Fruit fly (Drosophila melanogaster) whole organism, embryonic: ENCODE measurements around the gene CG6659.

Experiments
- ATbp ChIP-seq: fragments of 200-800 bp; sonication (Bioruptor generic); optimal IDR thresholded peaks from 2 replicates; lab custom pipeline; 2017; ENCODE audit warnings: missing biosample characterization, mild to moderate bottlenecking, missing genetic modification characterization, missing genetic modification reagents
- Bdp1 ChIP-seq: fragments of 200-800 bp; sonication (Bioruptor generic); optimal IDR thresholded peaks from 3 replicates; lab custom pipeline; 2016; ENCODE audit warnings: missing biosample characterization, missing genetic modification characterization
- CG11695 ChIP-seq: fragments of 200-800 bp; sonication (Bioruptor generic); IDR thresholded peaks from 3 replicates; pipeline ENCODE4 v1.3.6; 2022; ENCODE audit warnings: missing biosample characterization, missing genetic modification characterization
- CG11696 ChIP-seq: fragments of 200-800 bp; sonication (Bioruptor generic); IDR thresholded peaks from 2 replicates; pipeline ENCODE4 v1.3.6; 2022; ENCODE audit warnings: missing biosample characterization, missing genetic modification characterization
- CG12104 ChIP-seq: fragments of 200-800 bp; sonication (Bioruptor generic); optimal IDR thresholded peaks from 3 replicates; lab custom pipeline; 2016; ENCODE audit warnings: missing biosample characterization, missing genetic modification characterization
- CG12744 ChIP-seq: fragments of 200-800 bp; sonication (Bioruptor generic); optimal IDR thresholded peaks from 2 replicates; lab custom pipeline; 2016; ENCODE audit warnings: missing biosample characterization, missing genetic modification characterization
- CG13287 ChIP-seq: fragments of 200-800 bp; sonication (Bioruptor generic); IDR thresholded peaks from 2 replicates; pipeline ENCODE4 v1.3.6; 2022; ENCODE audit warnings: missing biosample characterization, missing genetic modification characterization; ENCODE audit not compliant: partially characterized antibody
- CG13296 ChIP-seq: fragments of 200-800 bp; sonication (Bioruptor generic); optimal IDR thresholded peaks from 3 replicates; lab custom pipeline; 2018; ENCODE audit warnings: missing biosample characterization, mild to moderate bottlenecking, missing genetic modification characterization
- CG15073 ChIP-seq: fragments of 200-800 bp; sonication (Bioruptor generic); optimal IDR thresholded peaks from 2 replicates; lab custom pipeline; 2016; ENCODE audit warnings: missing biosample characterization, missing genetic modification characterization
- CG15269 ChIP-seq: fragments of 200-800 bp; sonication (Bioruptor generic); optimal IDR thresholded peaks from 2 replicates; lab custom pipeline; 2018; ENCODE audit warnings: missing biosample characterization, mild to moderate bottlenecking, missing genetic modification characterization, moderate library complexity
- CG16779 ChIP-seq: fragments of 200-800 bp; sonication (Bioruptor generic); IDR thresholded peaks from 2 replicates; pipeline ENCODE4 v1.3.6; 2022; ENCODE audit warnings: missing biosample characterization, missing genetic modification characterization
- CG17361 ChIP-seq: fragments of 200-800 bp; sonication (Bioruptor generic); IDR thresholded peaks from 3 replicates; pipeline ENCODE4 v1.3.6; 2022; ENCODE audit warnings: missing biosample characterization, missing genetic modification characterization
- CG18764 ChIP-seq: fragments of 200-800 bp; sonication (Bioruptor generic); optimal IDR thresholded peaks from 3 replicates; lab custom pipeline; 2016; ENCODE audit warnings: missing biosample characterization, missing genetic modification characterization
- CG3281 ChIP-seq: fragments of 200-800 bp; sonication (Bioruptor generic); optimal IDR thresholded peaks from 3 replicates; lab custom pipeline; 2017; ENCODE audit warnings: missing biosample characterization, mild to moderate bottlenecking, missing genetic modification characterization
- CG4360 ChIP-seq: fragments of 200-800 bp; sonication (Bioruptor generic); IDR thresholded peaks from 2 replicates; pipeline ENCODE4 v1.3.6; 2022; ENCODE audit warnings: missing biosample characterization, missing genetic modification characterization
- CG5180 ChIP-seq: fragments of 200-800 bp; sonication (Bioruptor generic); optimal IDR thresholded peaks from 3 replicates; lab custom pipeline; 2017; ENCODE audit warnings: missing biosample characterization, missing genetic modification characterization, mild to moderate bottlenecking, moderate library complexity, missing genetic modification reagents
- CG8089 ChIP-seq: fragments of 200-800 bp; sonication (Bioruptor generic); optimal IDR thresholded peaks from 3 replicates; lab custom pipeline; 2016; ENCODE audit warnings: missing biosample characterization, missing genetic modification characterization
- CG9932 ChIP-seq: fragments of 200-800 bp; sonication (Bioruptor generic); IDR thresholded peaks from 2 replicates; pipeline ENCODE4 v1.3.6; 2022; ENCODE audit warnings: missing biosample characterization, missing genetic modification characterization
- CkIIα-i1 ChIP-seq: fragments of 200-800 bp; sonication (Bioruptor generic); IDR thresholded peaks from 2 replicates; pipeline ENCODE4 v1.3.6; 2022; ENCODE audit warnings: missing biosample characterization, missing genetic modification characterization
- D19A ChIP-seq: fragments of 200-800 bp; optimal IDR thresholded peaks from 3 replicates; lab custom pipeline; 2019; ENCODE audit warnings: missing biosample characterization, mild to moderate bottlenecking, missing genetic modification characterization, moderate library complexity
- Elba2 ChIP-seq: fragments of 200-800 bp; sonication (Bioruptor generic); optimal IDR thresholded peaks from 3 replicates; lab custom pipeline; 2016; ENCODE audit warnings: missing biosample characterization, missing genetic modification characterization
- Fer2 ChIP-seq: fragments of 200-800 bp; sonication (Bioruptor generic); optimal IDR thresholded peaks from 2 replicates; lab custom pipeline; 2018; ENCODE audit warnings: missing biosample characterization, mild to moderate bottlenecking, missing genetic modification characterization, moderate library complexity
- H2.0 ChIP-seq: fragments of 200-800 bp; sonication (Bioruptor generic); IDR thresholded peaks from 2 replicates; pipeline ENCODE4 v1.3.6; 2022; ENCODE audit warnings: missing biosample characterization, missing genetic modification characterization
- HmgZ ChIP-seq: fragments of 200-800 bp; sonication (Bioruptor generic); optimal IDR thresholded peaks from 2 replicates; lab custom pipeline; 2018; ENCODE audit warnings: missing biosample characterization, mild to moderate bottlenecking, missing genetic modification characterization
- Mad ChIP-seq: fragments of 200-800 bp; sonication (Bioruptor generic); optimal IDR thresholded peaks from 2 replicates; lab custom pipeline; 2016; ENCODE audit warnings: missing biosample characterization, missing genetic modification characterization
- Ravus ChIP-seq: fragments of 200-800 bp; sonication (Bioruptor generic); IDR thresholded peaks from 2 replicates; pipeline ENCODE4 v1.3.6; 2022; ENCODE audit warnings: missing biosample characterization, missing genetic modification characterization
- Rfx ChIP-seq: fragments of 200-800 bp; sonication (Bioruptor generic); IDR thresholded peaks from 2 replicates; pipeline ENCODE4 v1.3.6; 2022; ENCODE audit warnings: missing biosample characterization, missing genetic modification characterization
- Rx ChIP-seq: fragments of 200-800 bp; sonication (Bioruptor generic); IDR thresholded peaks from 2 replicates; pipeline ENCODE4 v1.3.6; 2022; ENCODE audit warnings: missing biosample characterization, missing genetic modification characterization
- Sin3A ChIP-seq: fragments of >200 bp; optimal IDR thresholded peaks from 2 replicates; lab custom pipeline; 2018
- Trl ChIP-seq, 3 experiments: fragments of >200 bp in 2 of 3; fragments of 200-800 bp in 1 of 3; sonication (Bioruptor generic) in 1 of 3; optimal IDR thresholded peaks; 2 replicates in 1 of 3; 3 replicates in 2 of 3; lab custom pipeline; 2016 to 2017; ENCODE audit warnings: missing biosample characterization in 1 of 3, missing genetic modification characterization in 1 of 3
- Usf ChIP-seq: fragments of 200-800 bp; sonication (Bioruptor generic); optimal IDR thresholded peaks from 2 replicates; lab custom pipeline; 2017; ENCODE audit warnings: missing genotype, missing biosample characterization, missing genetic modification characterization
- ac ChIP-seq: fragments of 200-800 bp; sonication (Bioruptor generic); optimal IDR thresholded peaks from 3 replicates; lab custom pipeline; 2017; ENCODE audit warnings: missing biosample characterization, mild to moderate bottlenecking, missing genetic modification characterization
- ap ChIP-seq: fragments of 200-800 bp; sonication (Bioruptor generic); IDR thresholded peaks from 2 replicates; pipeline ENCODE4 v1.3.6; 2022; ENCODE audit warnings: missing biosample characterization, missing genetic modification characterization
- ase ChIP-seq: fragments of 200-800 bp; sonication (Bioruptor generic); IDR thresholded peaks from 3 replicates; pipeline ENCODE4 v1.3.6; 2022; ENCODE audit warnings: missing biosample characterization, missing genetic modification characterization
- bigmax ChIP-seq: fragments of 200-800 bp; sonication (Bioruptor generic); optimal IDR thresholded peaks from 2 replicates; lab custom pipeline; 2018; ENCODE audit warnings: missing biosample characterization, mild to moderate bottlenecking, missing genetic modification characterization
- bowl ChIP-seq: fragments of 200-800 bp; sonication (Bioruptor generic); IDR thresholded peaks from 2 replicates; pipeline ENCODE4 v1.3.6; 2022; ENCODE audit warnings: missing biosample characterization, missing genetic modification characterization
- cas ChIP-seq: fragments of 200-800 bp; sonication (Bioruptor generic); IDR thresholded peaks from 2 replicates; pipeline ENCODE4 v1.3.6; 2022; ENCODE audit warnings: missing biosample characterization, missing genetic modification characterization
- caup ChIP-seq: fragments of 200-800 bp; sonication (Bioruptor generic); optimal IDR thresholded peaks from 3 replicates; lab custom pipeline; 2017; ENCODE audit warnings: missing biosample characterization, mild to moderate bottlenecking, missing genetic modification characterization, moderate library complexity; ENCODE audit not compliant: severe bottlenecking
- cg ChIP-seq: fragments of 200-800 bp; sonication (Bioruptor generic); optimal IDR thresholded peaks from 3 replicates; lab custom pipeline; 2019; ENCODE audit warnings: missing biosample characterization, mild to moderate bottlenecking, missing genetic modification characterization, moderate library complexity
- dpn ChIP-seq, 2 experiments: fragments of 200-800 bp; sonication (Bioruptor generic); optimal IDR thresholded peaks; 3 replicates each; lab custom pipeline; 2016; ENCODE audit warnings: missing biosample characterization in 2 of 2, missing genetic modification characterization in 2 of 2
- fd64A ChIP-seq: fragments of 200-800 bp; sonication (Bioruptor generic); optimal IDR thresholded peaks from 3 replicates; lab custom pipeline; 2018; ENCODE audit warnings: missing biosample characterization, mild to moderate bottlenecking, missing genetic modification characterization
- grn ChIP-seq: fragments of 200-800 bp; sonication (Bioruptor generic); optimal IDR thresholded peaks from 3 replicates; lab custom pipeline; 2017; ENCODE audit warnings: missing biosample characterization, missing genetic modification characterization
- lola ChIP-seq, 3 experiments: fragments of >200 bp in 2 of 3; fragments of 200-800 bp in 1 of 3; sonication (Bioruptor generic) in 1 of 3; optimal IDR thresholded peaks; 2 replicates each; lab custom pipeline; 2017 to 2019; ENCODE audit warnings: missing biosample characterization in 3 of 3, missing genetic modification characterization in 3 of 3, mild to moderate bottlenecking in 1 of 3, moderate library complexity in 1 of 3
- mirr ChIP-seq: fragments of 200-800 bp; sonication (Bioruptor generic); optimal IDR thresholded peaks from 3 replicates; lab custom pipeline; 2018; ENCODE audit warnings: missing biosample characterization, mild to moderate bottlenecking, missing genetic modification characterization
- p53 ChIP-seq: fragments of 200-800 bp; sonication (Bioruptor generic); optimal IDR thresholded peaks from 2 replicates; lab custom pipeline; 2016; ENCODE audit warnings: missing biosample characterization, missing genetic modification characterization
- peb ChIP-seq: fragments of 200-800 bp; sonication (Bioruptor generic); IDR thresholded peaks from 2 replicates; pipeline ENCODE4 v1.3.6; 2022; ENCODE audit warnings: missing biosample characterization, missing genetic modification characterization
- ro ChIP-seq: fragments of 200-800 bp; sonication (Bioruptor generic); IDR thresholded peaks from 2 replicates; pipeline ENCODE4 v1.3.6; 2022; ENCODE audit warnings: missing biosample characterization, missing genetic modification characterization
- sna ChIP-seq: fragments of 200-800 bp; sonication (Bioruptor generic); IDR thresholded peaks from 2 replicates; pipeline ENCODE4 v1.3.6; 2022; ENCODE audit warnings: missing biosample characterization, missing genetic modification characterization; ENCODE audit not compliant: partially characterized antibody
- ttk ChIP-seq: fragments of 200-800 bp; sonication (Bioruptor generic); IDR thresholded peaks from 2 replicates; pipeline ENCODE4 v2.1.2; 2022; ENCODE audit warnings: missing biosample characterization, missing genetic modification characterization
- tup ChIP-seq: fragments of 200-800 bp; sonication (Bioruptor generic); optimal IDR thresholded peaks from 2 replicates; lab custom pipeline; 2016; ENCODE audit warnings: missing biosample characterization, mild to moderate bottlenecking, missing genetic modification characterization, moderate library complexity
- wdn ChIP-seq: fragments of 200-800 bp; sonication (Bioruptor generic); IDR thresholded peaks from 2 replicates; pipeline ENCODE4 v1.3.6; 2022; ENCODE audit warnings: missing biosample characterization, missing genetic modification characterization

The CG6659 gene

DNA sequence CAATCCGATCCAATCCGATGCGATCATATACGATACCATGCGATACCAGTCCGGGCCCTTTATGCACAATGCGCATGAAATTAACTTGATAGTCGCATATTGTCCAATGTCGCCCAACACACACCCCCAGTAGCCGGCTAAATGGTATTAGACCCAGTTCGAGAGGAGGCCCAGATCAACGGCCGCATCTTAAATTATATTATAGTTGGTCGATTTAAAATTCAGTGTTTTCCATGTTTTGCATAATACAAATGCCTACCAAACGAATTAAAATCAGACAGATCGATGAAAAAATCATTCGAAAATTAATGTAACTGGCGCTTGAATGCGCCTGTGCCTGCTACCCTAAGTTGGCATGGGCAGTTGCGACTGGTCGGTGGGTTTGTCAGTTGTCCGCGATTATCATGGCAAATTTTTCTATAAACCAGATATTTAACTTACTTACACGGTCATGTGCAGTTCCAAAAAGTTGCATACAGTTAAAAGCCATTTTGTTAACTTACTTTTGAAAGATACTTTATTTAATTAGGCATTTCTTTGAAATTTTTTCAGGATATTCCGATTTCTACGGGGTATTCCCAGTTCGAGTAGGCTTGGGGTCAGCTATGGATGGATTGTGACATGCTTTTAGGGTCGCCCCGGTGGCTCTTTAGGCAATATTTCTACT, 12.9 kb upstream of the CG6659 start (continued):
- no peak for TF ChIP-seq wdn (GFP tag; lab: Robert Waterston, UW)
- no peak for TF ChIP-seq HmgZ
- no peak for TF ChIP-seq CG8089 (GFP tag; lab: Kevin White, UChicago)
- TF ChIP-seq CkIIα-i1 = no peak
- no peak for TF ChIP-seq fd64A (GFP tag; lab: Kevin White, UChicago)
- TF ChIP-seq ase (GFP tag; lab: Robert Waterston, UW) = no peak
- TF ChIP-seq peb (GFP tag; lab: Robert Waterston, UW) = no peak
- no peak for TF ChIP-seq ap (GFP tag; lab: Robert Waterston, UW)
- TF ChIP-seq dpn (GFP tag; optimal IDR thresholded peaks at IDR 0.05; lab: Kevin White, UChicago) = no peak
- TF ChIP-seq CG12104 (GFP tag; lab: Kevin White, UChicago) = no peak
- peak; percentile 37 for TF ChIP-seq CG15269 (tag; lab: Kevin White, UChicago)
- TF ChIP-seq CG11696 (GFP tag; lab: Robert Waterston, UW) = no peak
- no peak for TF ChIP-seq bigmax (GFP tag; lab: Kevin White, UChicago)
- no peak for TF ChIP-seq H2.0 (GFP tag; lab: Robert Waterston, UW)
- no peak for TF ChIP-seq CG15073 (GFP tag; lab: Kevin White, UChicago)
- no peak for TF ChIP-seq CG9932 (GFP tag; lab: Robert Waterston, UW)
- TF ChIP-seq caup (GFP tag; lab: Kevin White, UChicago) = no peak
- no peak for TF ChIP-seq CG13296
- no peak for TF ChIP-seq Trl (optimal IDR thresholded peaks at IDR 0.05; lab: Kevin White, UChicago)
- no peak for TF ChIP-seq Trl (GFP tag; optimal IDR thresholded peaks at IDR 0.05; lab: Kevin White, UChicago)
- TF ChIP-seq CG3281 = no peak
- 0 out of 2 replicates have a peak, but pooled peaks have one; percentile 13 for TF ChIP-seq ttk
- TF ChIP-seq CG17361 = peak; percentile 48; the same call in 1 of the 3 replicates
- TF ChIP-seq cas (GFP tag; lab: Robert Waterston, UW) = no peak
- TF ChIP-seq ro (GFP tag; lab: Robert Waterston, UW) = no peak
- no peak for TF ChIP-seq CG12744 (GFP tag; lab: Kevin White, UChicago)
- TF ChIP-seq bowl (GFP tag; lab: Robert Waterston, UW) = no peak
- no peak for TF ChIP-seq tup (GFP tag; lab: Kevin White, UChicago)
- peak; percentile 29; the same call in 1 of the 2 replicates for TF ChIP-seq Rfx (GFP tag; lab: Robert Waterston, UW)
- TF ChIP-seq D19A (tag; lab: Kevin White, UChicago) = no peak
- no peak for TF ChIP-seq sna
- no peak for TF ChIP-seq Sin3A (lab: Kevin White, UChicago)
- TF ChIP-seq Rx (GFP tag; lab: Robert Waterston, UW) = no peak
- no peak for TF ChIP-seq CG4360 (GFP tag; lab: Robert Waterston, UW)
- no peak for TF ChIP-seq CG16779 (GFP tag; lab: Robert Waterston, UW)
- TF ChIP-seq CG18764 (GFP tag; lab: Kevin White, UChicago) = no peak
- TF ChIP-seq lola (GFP tag; optimal IDR thresholded peaks at IDR 0.05; lab: Kevin White, UChicago) = no peak
- no peak for TF ChIP-seq mirr (GFP tag; lab: Kevin White, UChicago)
- peak; percentile 20 for TF ChIP-seq grn (GFP tag; lab: Kevin White, UChicago)
- no peak for TF ChIP-seq Fer2 (tag; lab: Kevin White, UChicago)
- no peak for TF ChIP-seq cg (GFP tag; lab: Kevin White, UChicago)
- no peak for TF ChIP-seq Bdp1 (GFP tag; lab: Kevin White, UChicago)
- no peak for TF ChIP-seq Elba2 (GFP tag; lab: Kevin White, UChicago)
- peak; percentile 36 for TF ChIP-seq ATbp (GFP tag; lab: Kevin White, UChicago)
- TF ChIP-seq Ravus (GFP tag; lab: Robert Waterston, UW) = no peak
- no peak for TF ChIP-seq Usf (GFP tag; lab: Kevin White, UChicago)
- TF ChIP-seq CG13287 (GFP tag; lab: Robert Waterston, UW) = no peak
- no peak for TF ChIP-seq p53
- TF ChIP-seq ac = no peak
- TF ChIP-seq CG11695 (GFP tag; lab: Robert Waterston, UW) = no peak
- TF ChIP-seq CG5180 (GFP tag; lab: Kevin White, UChicago) = no peak
- TF ChIP-seq Mad (GFP tag; lab: Kevin White, UChicago) = no peak
